Worm (Caenorhabditis elegans) whole organism, young adult: Measurements from ENCODE around the gene gpx-6.

Source experiments
- B0261.1 ChIP-seq: sonication (generic microtip); optimal IDR thresholded peaks from 2 replicates; lab custom pipeline; 2016; ENCODE audit warnings: mild to moderate bottlenecking, missing genetic modification characterization, moderate library complexity, missing compliant biosample characterization
- B0336.3 ChIP-seq: fragments of 200-800 bp; sonication (Bioruptor generic); IDR thresholded peaks from 2 replicates; pipeline ENCODE4 v1.3.6; 2022; ENCODE audit warnings: missing genetic modification characterization, missing compliant biosample characterization
- C06A6.2 ChIP-seq: fragments of 200-800 bp; sonication (Bioruptor generic); conservative IDR thresholded peaks from 2 replicates; pipeline ENCODE4 v1.3.6; 2022; ENCODE audit warnings: missing genetic modification characterization, missing compliant biosample characterization
- C17E4.6 ChIP-seq: fragments of 200-800 bp; sonication (Bioruptor generic); IDR thresholded peaks from 2 replicates; pipeline ENCODE4 v1.3.6; 2022; ENCODE audit warnings: missing genetic modification reagents, missing genetic modification characterization, missing compliant biosample characterization
- F22D6.2 ChIP-seq: sonication (generic microtip); optimal IDR thresholded peaks from 2 replicates; lab custom pipeline; 2016; ENCODE audit warnings: mild to moderate bottlenecking, missing genetic modification characterization, missing compliant biosample characterization
- F37B4.10 ChIP-seq: fragments of 200-800 bp; sonication (Bioruptor generic); IDR thresholded peaks from 2 replicates; pipeline ENCODE4 v1.3.6; 2022; ENCODE audit warnings: missing genetic modification characterization, missing compliant biosample characterization
- T26A5.8 ChIP-seq: sonication (generic microtip); optimal IDR thresholded peaks from 2 replicates; lab custom pipeline; 2016; ENCODE audit warnings: missing genetic modification characterization, missing compliant biosample characterization
- Y53F4B.3 ChIP-seq: fragments of 200-800 bp; sonication (Bioruptor generic); IDR thresholded peaks from 2 replicates; pipeline ENCODE4 v1.3.6; 2022; ENCODE audit warnings: missing genetic modification reagents, missing genetic modification characterization, missing compliant biosample characterization
- Y53G8AR.9 ChIP-seq: fragments of 200-800 bp; sonication (Bioruptor generic); conservative IDR thresholded peaks from 2 replicates; pipeline ENCODE4 v1.3.6; 2022; ENCODE audit warnings: missing genetic modification reagents, missing genetic modification characterization, missing compliant biosample characterization
- Y56A3A.18 ChIP-seq: fragments of 200-800 bp; sonication (Bioruptor generic); IDR thresholded peaks from 2 replicates; pipeline ENCODE4 v1.3.6; 2022; ENCODE audit warnings: missing genetic modification reagents, missing genetic modification characterization, missing compliant biosample characterization
- Y67H2A.10 ChIP-seq: fragments of 200-800 bp; sonication (Bioruptor generic); conservative IDR thresholded peaks from 2 replicates; pipeline ENCODE4 v1.3.6; 2022; ENCODE audit warnings: missing genetic modification reagents, missing genetic modification characterization, missing compliant biosample characterization
- Y79H2A.3 ChIP-seq: fragments of 200-800 bp; sonication (Bioruptor generic); conservative IDR thresholded peaks from 2 replicates; pipeline ENCODE4 v1.3.6; 2022; ENCODE audit warnings: missing genetic modification reagents, missing genetic modification characterization, missing compliant biosample characterization
- Y95B8A.8 ChIP-seq: fragments of 200-800 bp; sonication (Bioruptor generic); IDR thresholded peaks from 2 replicates; pipeline ENCODE4 v1.3.6; 2022; ENCODE audit warnings: missing genetic modification reagents, missing genetic modification characterization, missing compliant biosample characterization
- akir-1 ChIP-seq: fragments of 200-800 bp; sonication (Bioruptor generic); optimal IDR thresholded peaks from 2 replicates; lab custom pipeline; 2018; ENCODE audit warnings: mild to moderate bottlenecking, missing genetic modification characterization, moderate library complexity, missing compliant biosample characterization
- aptf-2 ChIP-seq: fragments of 200-800 bp; sonication (Bioruptor generic); conservative IDR thresholded peaks from 2 replicates; pipeline ENCODE4 v1.3.6; 2022; ENCODE audit warnings: missing genetic modification reagents, missing genetic modification characterization, missing compliant biosample characterization
- atf-7 ChIP-seq: sonication (generic microtip); optimal IDR thresholded peaks from 2 replicates; lab custom pipeline; 2017; ENCODE audit warnings: mild to moderate bottlenecking, missing genetic modification characterization, missing compliant biosample characterization
- attf-6 ChIP-seq: fragments of 200-800 bp; sonication (Bioruptor generic); IDR thresholded peaks from 2 replicates; pipeline ENCODE4 v1.3.6; 2022; ENCODE audit warnings: missing genetic modification reagents, missing genetic modification characterization, missing compliant biosample characterization
- bed-1 ChIP-seq: fragments of 200-800 bp; sonication (Bioruptor generic); IDR thresholded peaks from 2 replicates; pipeline ENCODE4 v1.3.6; 2022; ENCODE audit warnings: missing genetic modification reagents, missing genetic modification characterization, missing compliant biosample characterization
- cebp-2 ChIP-seq: fragments of 200-800 bp; sonication (Bioruptor generic); IDR thresholded peaks from 2 replicates; pipeline ENCODE4 v1.3.6; 2022; ENCODE audit warnings: missing genetic modification characterization, missing compliant biosample characterization
- ceh-100 ChIP-seq: fragments of 200-800 bp; sonication (Bioruptor generic); IDR thresholded peaks from 2 replicates; pipeline ENCODE4 v1.3.6; 2022; ENCODE audit warnings: missing genetic modification reagents, missing genetic modification characterization, missing compliant biosample characterization
- ceh-40 ChIP-seq: fragments of 200-800 bp; sonication (Bioruptor generic); IDR thresholded peaks from 2 replicates; pipeline ENCODE4 v1.3.6; 2022; ENCODE audit warnings: missing genetic modification characterization, missing compliant biosample characterization
- ceh-79 ChIP-seq: sonication (generic microtip); optimal IDR thresholded peaks from 2 replicates; lab custom pipeline; 2017; ENCODE audit warnings: mild to moderate bottlenecking, missing genetic modification characterization, missing compliant biosample characterization
- dox-1 ChIP-seq: fragments of 200-800 bp; sonication (Bioruptor generic); IDR thresholded peaks from 2 replicates; pipeline ENCODE4 v1.3.6; 2022; ENCODE audit warnings: missing genetic modification reagents, missing genetic modification characterization, missing compliant biosample characterization
- efl-1 ChIP-seq: fragments of 150-350 bp; optimal IDR thresholded peaks from 2 replicates; lab custom pipeline; 2014; ENCODE audit warnings: missing biosample characterization, missing genetic modification reagents, missing genetic modification characterization
- fkh-3 ChIP-seq: sonication (generic microtip); optimal IDR thresholded peaks from 2 replicates; lab custom pipeline; 2016; ENCODE audit warnings: mild to moderate bottlenecking, missing genetic modification characterization, missing compliant biosample characterization
- him-1 ChIP-seq: sonication (generic microtip); optimal IDR thresholded peaks from 2 replicates; lab custom pipeline; 2016; ENCODE audit warnings: missing genotype, missing genetic modification reagents, missing genetic modification characterization, missing compliant biosample characterization
- hlh-12 ChIP-seq: sonication (generic microtip); optimal IDR thresholded peaks from 2 replicates; lab custom pipeline; 2016; ENCODE audit warnings: missing genetic modification characterization, missing compliant biosample characterization
- hrde-1 ChIP-seq: sonication (generic microtip); optimal IDR thresholded peaks from 2 replicates; lab custom pipeline; 2016; ENCODE audit warnings: missing genetic modification characterization, mild to moderate bottlenecking, missing compliant biosample characterization, moderate library complexity, missing genotype, missing genetic modification reagents, borderline replicate concordance
- let-526 ChIP-seq: fragments of 200-800 bp; sonication (Bioruptor generic); IDR thresholded peaks from 2 replicates; pipeline ENCODE4 v1.3.6; 2022; ENCODE audit warnings: missing genetic modification reagents, missing genetic modification characterization, missing compliant biosample characterization
- lin-35 ChIP-seq, 3 experiments: fragments of 150-350 bp in 2 of 3; sonication (generic microtip) in 1 of 3; optimal IDR thresholded peaks; 2 replicates each; lab custom pipeline; 2014 to 2018; ENCODE audit warnings: missing biosample characterization in 3 of 3, missing genetic modification characterization in 3 of 3, missing genetic modification reagents in 3 of 3
- lir-1 ChIP-seq: fragments of 200-800 bp; sonication (Bioruptor generic); conservative IDR thresholded peaks from 2 replicates; pipeline ENCODE4 v1.3.6; 2022; ENCODE audit warnings: missing genetic modification reagents, missing genetic modification characterization, missing compliant biosample characterization
- madf-10 ChIP-seq: sonication (generic microtip); optimal IDR thresholded peaks from 2 replicates; lab custom pipeline; 2016; ENCODE audit warnings: mild to moderate bottlenecking, missing genetic modification characterization, missing compliant biosample characterization
- madf-3 ChIP-seq: fragments of 200-800 bp; sonication (Bioruptor generic); IDR thresholded peaks from 2 replicates; pipeline ENCODE4 v1.3.6; 2022; ENCODE audit warnings: missing genetic modification reagents, missing genetic modification characterization, missing compliant biosample characterization
- mel-28 ChIP-seq: sonication (generic microtip); optimal IDR thresholded peaks from 2 replicates; lab custom pipeline; 2016; ENCODE audit warnings: borderline replicate concordance, mild to moderate bottlenecking, missing genetic modification characterization, missing compliant biosample characterization
- nhr-120 ChIP-seq: fragments of 200-800 bp; sonication (Bioruptor generic); IDR thresholded peaks from 2 replicates; pipeline ENCODE4 v1.3.6; 2022; ENCODE audit warnings: missing genetic modification characterization, missing compliant biosample characterization
- nhr-27 ChIP-seq: fragments of 200-800 bp; sonication (Bioruptor generic); optimal IDR thresholded peaks from 2 replicates; lab custom pipeline; 2018; ENCODE audit warnings: mild to moderate bottlenecking, missing genetic modification characterization, moderate library complexity, missing compliant biosample characterization
- nhr-90 ChIP-seq: sonication (generic microtip); optimal IDR thresholded peaks from 2 replicates; lab custom pipeline; 2016; ENCODE audit warnings: missing genotype, mild to moderate bottlenecking, missing genetic modification characterization, missing compliant biosample characterization
- pbrm-1 ChIP-seq: fragments of 200-800 bp; sonication (Bioruptor generic); IDR thresholded peaks from 2 replicates; pipeline ENCODE4 v1.3.6; 2022; ENCODE audit warnings: missing genetic modification reagents, missing genetic modification characterization, missing compliant biosample characterization
- rcor-1 ChIP-seq: fragments of 200-800 bp; sonication (Bioruptor generic); IDR thresholded peaks from 2 replicates; pipeline ENCODE4 v1.3.6; 2022; ENCODE audit warnings: missing genetic modification reagents, missing genetic modification characterization, missing compliant biosample characterization
- repo-1 ChIP-seq: sonication (generic microtip); optimal IDR thresholded peaks from 2 replicates; lab custom pipeline; 2017; ENCODE audit warnings: mild to moderate bottlenecking, missing genetic modification characterization, missing compliant biosample characterization
- sea-2 ChIP-seq: fragments of 200-800 bp; sonication (Bioruptor generic); IDR thresholded peaks from 2 replicates; pipeline ENCODE4 v1.3.6; 2022; ENCODE audit warnings: missing genetic modification characterization, missing compliant biosample characterization
- tbp1 ChIP-seq: fragments of 200-800 bp; sonication (Bioruptor generic); optimal IDR thresholded peaks from 2 replicates; lab custom pipeline; 2018; ENCODE audit warnings: mild to moderate bottlenecking, missing genetic modification characterization, missing compliant biosample characterization
- zim-3 ChIP-seq: sonication (generic microtip); optimal IDR thresholded peaks from 2 replicates; lab custom pipeline; 2017; ENCODE audit warnings: mild to moderate bottlenecking, missing genetic modification characterization, moderate library complexity, missing compliant biosample characterization
- ztf-18 ChIP-seq: sonication (generic microtip); optimal IDR thresholded peaks from 2 replicates; lab custom pipeline; 2016; ENCODE audit warnings: missing genotype, mild to moderate bottlenecking, missing genetic modification characterization, missing compliant biosample characterization
- ztf-22 ChIP-seq: fragments of 200-800 bp; sonication (Bioruptor generic); optimal IDR thresholded peaks from 2 replicates; lab custom pipeline; 2018; ENCODE audit warnings: mild to moderate bottlenecking, missing genetic modification characterization, moderate library complexity, missing compliant biosample characterization
- ztf-28 ChIP-seq: fragments of 200-800 bp; sonication (Bioruptor generic); IDR thresholded peaks from 2 replicates; pipeline ENCODE4 v1.3.6; 2022; ENCODE audit warnings: missing genetic modification reagents, missing genetic modification characterization, missing compliant biosample characterization

gpx-6 gene

ce11 chrIV:8260848-8261638 is 39.0 kb downstream of the gpx-6 start, which contains the start of gene vit-6 (continued):
- no peak for TF ChIP-seq hlh-12 (tag; lab: Kevin White, UChicago)
- TF ChIP-seq Y95B8A.8 (GFP tag; lab: Robert Waterston, UW): 0 out of 2 replicates have a peak, but pooled peaks have one; percentile 27
- TF ChIP-seq ztf-22: peak; percentile 8
- peak; percentile 24 for TF ChIP-seq fkh-3 (tag; lab: Kevin White, UChicago)
- TF ChIP-seq Y79H2A.3 (GFP tag; lab: Robert Waterston, UW): no peak
- peak; percentile 39 for TF ChIP-seq madf-10
- TF ChIP-seq nhr-90: no peak
- TF ChIP-seq madf-3 (GFP tag; lab: Robert Waterston, UW): no peak
- TF ChIP-seq tbp1 (GFP tag; lab: Kevin White, UChicago): peak; percentile 24
- TF ChIP-seq T26A5.8 (tag; lab: Kevin White, UChicago): no peak
- no peak for TF ChIP-seq ceh-100 (GFP tag; lab: Robert Waterston, UW)
- 0 out of 2 replicates have a peak, but pooled peaks have one; percentile 36 for TF ChIP-seq cebp-2
- 0 out of 2 replicates have a peak, but pooled peaks have one; percentile 44 for TF ChIP-seq let-526 (GFP tag; lab: Robert Waterston, UW)
- no peak for TF ChIP-seq mel-28 (tag; lab: Kevin White, UChicago)
- TF ChIP-seq Y56A3A.18: peak; percentile 66
- no peak for TF ChIP-seq nhr-120 (GFP tag; lab: Robert Waterston, UW)
- TF ChIP-seq B0336.3 (GFP tag; lab: Robert Waterston, UW): peak; percentile 63
- TF ChIP-seq Y53G8AR.9: peak; percentile 58; the same call in 1 of the 2 replicates
- no peak for TF ChIP-seq hrde-1 (tag; lab: Kevin White, UChicago)
- TF ChIP-seq ztf-18: no peak
- TF ChIP-seq C06A6.2: no peak
- no peak for TF ChIP-seq lin-35 (GFP tag; optimal IDR thresholded peaks at IDR 0.05; lab: Kevin White, UChicago)
- 0 out of 2 replicates have a peak, but pooled peaks have one; percentile 12 for TF ChIP-seq sea-2
- TF ChIP-seq ceh-79 (tag; lab: Kevin White, UChicago): no peak
- no peak for TF ChIP-seq akir-1
- TF ChIP-seq repo-1 (tag; lab: Kevin White, UChicago): peak; percentile 33
- no peak for TF ChIP-seq Y53F4B.3 (GFP tag; lab: Robert Waterston, UW)
- 0 out of 2 replicates have a peak, but pooled peaks have one; percentile 10 for TF ChIP-seq pbrm-1
- TF ChIP-seq atf-7 (tag; lab: Kevin White, UChicago): peak; percentile 20
- no peak for TF ChIP-seq dox-1 (GFP tag; lab: Robert Waterston, UW)

DNA sequence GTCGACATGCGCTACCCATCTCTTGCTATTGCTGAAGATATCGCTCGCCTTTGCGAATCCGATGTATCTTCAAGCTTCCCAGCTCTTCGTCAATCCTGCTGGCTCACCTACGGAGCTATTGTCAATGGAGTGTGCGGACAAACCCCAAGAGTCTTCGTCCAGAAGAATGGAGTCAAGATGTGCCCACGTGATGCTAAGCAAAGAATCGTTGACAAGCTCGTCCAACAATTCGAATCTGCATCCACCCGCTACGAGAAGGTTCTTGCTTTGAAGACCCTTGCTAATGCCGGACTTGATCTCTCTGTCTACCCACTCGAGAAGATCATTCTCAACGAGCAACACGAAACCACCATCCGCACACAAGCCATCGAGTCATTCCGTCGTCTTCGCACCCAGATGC is 40.7 kb downstream of the gpx-6 start:
- TF ChIP-seq Y79H2A.3 (GFP tag; lab: Robert Waterston, UW) (no peak), madf-3 (GFP tag; lab: Robert Waterston, UW) (peak; percentile 60; the same call in 1 of the 2 replicates), him-1 (tag; lab: Kevin White, UChicago) (no peak), nhr-27 (tag; lab: Kevin White, UChicago) (no peak), ceh-40 (no peak), B0336.3 (GFP tag; lab: Robert Waterston, UW) (0 out of 2 replicates have a peak, but pooled peaks have one; percentile 2), fkh-3 (tag; lab: Kevin White, UChicago) (no peak), C17E4.6 (GFP tag; lab: Robert Waterston, UW) (no peak), atf-7 (tag; lab: Kevin White, UChicago) (peak; percentile 67), repo-1 (tag; lab: Kevin White, UChicago) (peak; percentile 65), B0261.1 (no peak), dox-1 (GFP tag; lab: Robert Waterston, UW) (no peak), lir-1 (GFP tag; lab: Robert Waterston, UW) (no peak), zim-3 (tag; lab: Kevin White, UChicago) (no peak), Y53G8AR.9 (0 out of 2 replicates have a peak, but pooled peaks have one; percentile 7), sea-2 (no peak), aptf-2 (GFP tag; lab: Robert Waterston, UW) (no peak), attf-6 (GFP tag; lab: Robert Waterston, UW) (no peak), bed-1 (GFP tag; lab: Robert Waterston, UW) (no peak), F22D6.2 (peak; percentile 26), nhr-90 (peak; percentile 52), ceh-79 (tag; lab: Kevin White, UChicago) (no peak), ztf-28 (GFP tag; lab: Robert Waterston, UW) (no peak), F37B4.10 (0 out of 2 replicates have a peak, but pooled peaks have one; percentile 4), efl-1 (no peak), rcor-1 (GFP tag; lab: Robert Waterston, UW) (0 out of 2 replicates have a peak, but pooled peaks have one; percentile 12), Y67H2A.10 (GFP tag; lab: Robert Waterston, UW) (no peak)
